Worm (Caenorhabditis elegans) whole organism, early embryonic: Measurements from ENCODE around the gene nsph-3.2.

Experiments used
- B0310.2 ChIP-seq: sonication (generic microtip); optimal IDR thresholded peaks from 2 replicates; lab custom pipeline; 2016; ENCODE audit warnings: mild to moderate bottlenecking, missing genetic modification characterization, missing compliant biosample characterization
- F13C5.2 ChIP-seq: sonication (generic microtip); optimal IDR thresholded peaks from 2 replicates; lab custom pipeline; 2017; ENCODE audit warnings: mild to moderate bottlenecking, missing genetic modification characterization, inconsistent platforms, missing compliant biosample characterization
- aly-1 ChIP-seq: sonication (generic microtip); optimal IDR thresholded peaks from 2 replicates; lab custom pipeline; 2016; ENCODE audit warnings: missing genetic modification characterization, missing compliant biosample characterization
- ama-1 ChIP-seq: fragments of 150-350 bp; optimal IDR thresholded peaks from 2 replicates; lab custom pipeline; 2014
- ceh-13 ChIP-seq: fragments of 200-800 bp; sonication (Bioruptor generic); optimal IDR thresholded peaks from 2 replicates; lab custom pipeline; 2018; ENCODE audit warnings: mild to moderate bottlenecking, missing genetic modification characterization, missing compliant biosample characterization
- ceh-36 ChIP-seq: sonication (generic microtip); optimal IDR thresholded peaks from 2 replicates; lab custom pipeline; 2016; ENCODE audit warnings: missing genetic modification characterization, inconsistent platforms, missing compliant biosample characterization
- ets-7 ChIP-seq: sonication (generic microtip); optimal IDR thresholded peaks from 2 replicates; lab custom pipeline; 2016; ENCODE audit warnings: missing genotype, missing genetic modification characterization, missing compliant biosample characterization
- flt-1 ChIP-seq: fragments of 200-800 bp; sonication (Bioruptor generic); IDR thresholded peaks from 2 replicates; pipeline ENCODE4 v1.3.6; 2022; ENCODE audit warnings: missing genetic modification characterization, missing compliant biosample characterization
- hmbx-1 ChIP-seq: sonication (generic microtip); optimal IDR thresholded peaks from 2 replicates; lab custom pipeline; 2016; ENCODE audit warnings: mild to moderate bottlenecking, missing genetic modification characterization, missing compliant biosample characterization
- hmg-4 ChIP-seq: fragments of 200-800 bp; sonication (Bioruptor generic); optimal IDR thresholded peaks from 2 replicates; lab custom pipeline; 2018; ENCODE audit warnings: mild to moderate bottlenecking, missing genetic modification characterization, missing compliant biosample characterization
- hnd-1 ChIP-seq: sonication (generic microtip); optimal IDR thresholded peaks from 2 replicates; lab custom pipeline; 2016; ENCODE audit warnings: missing genetic modification characterization, missing compliant biosample characterization
- pes-1 ChIP-seq: fragments of 200-800 bp; sonication (Bioruptor generic); IDR thresholded peaks from 2 replicates; pipeline ENCODE4 v1.3.6; 2022; ENCODE audit warnings: missing genetic modification reagents, missing genetic modification characterization, missing compliant biosample characterization
- scrt-1 ChIP-seq: fragments of 200-800 bp; sonication (Bioruptor generic); IDR thresholded peaks from 2 replicates; pipeline ENCODE4 v1.3.6; 2022; ENCODE audit warnings: missing genetic modification characterization, missing compliant biosample characterization
- sea-1 ChIP-seq: fragments of 200-800 bp; sonication (Bioruptor generic); conservative IDR thresholded peaks from 2 replicates; pipeline ENCODE4 v1.3.6; 2022; ENCODE audit warnings: missing genetic modification characterization, missing compliant biosample characterization
- tbx-11 ChIP-seq: fragments of 200-800 bp; sonication (Bioruptor generic); IDR thresholded peaks from 2 replicates; pipeline ENCODE4 v1.3.6; 2022; ENCODE audit warnings: missing genetic modification characterization, missing compliant biosample characterization
- tbx-37 ChIP-seq: fragments of 200-800 bp; sonication (Bioruptor generic); conservative IDR thresholded peaks from 2 replicates; pipeline ENCODE4 v1.3.6; 2022; ENCODE audit warnings: missing genetic modification reagents, missing genetic modification characterization, missing compliant biosample characterization
- tra-4 ChIP-seq: sonication (generic microtip); optimal IDR thresholded peaks from 2 replicates; lab custom pipeline; 2017; ENCODE audit warnings: missing genetic modification characterization, missing compliant biosample characterization

nsph-3.2 gene

ce11 chrIV:10112570-10112969 lies at the start of gene nsph-3.2:
nsph-3.2 (plus strand) TSS chrIV:10112870.
- TF ChIP-seq ets-7 (tag; lab: Kevin White, UChicago) = no peak
- no peak for TF ChIP-seq B0310.2
- no peak for TF ChIP-seq aly-1 (tag; lab: Kevin White, UChicago)
- TF ChIP-seq tbx-11 (GFP tag; lab: Robert Waterston, UW) = no peak
- TF ChIP-seq scrt-1 (GFP tag; lab: Robert Waterston, UW) = no peak
- TF ChIP-seq sea-1 = no peak
- TF ChIP-seq hmbx-1 = no peak
- TF ChIP-seq hmg-4 = no peak
- TF ChIP-seq flt-1 (GFP tag; lab: Robert Waterston, UW) = no peak
- no peak for TF ChIP-seq ceh-36 (tag; lab: Kevin White, UChicago)

- TF ChIP-seq flt-1 (GFP tag; lab: Robert Waterston, UW) (no peak), tra-4 (tag; lab: Kevin White, UChicago) (no peak), sea-1 (no peak), ama-1 (lab: Kevin White, UChicago) (no peak), hmbx-1 (no peak), scrt-1 (GFP tag; lab: Robert Waterston, UW) (no peak), pes-1 (no peak), F13C5.2 (no peak), ceh-13 (no peak), hmg-4 (no peak), hnd-1 (tag; lab: Kevin White, UChicago) (no peak), tbx-11 (GFP tag; lab: Robert Waterston, UW) (no peak), ceh-36 (tag; lab: Kevin White, UChicago) (no peak), ets-7 (tag; lab: Kevin White, UChicago) (no peak), B0310.2 (no peak)
These were observed 48.7 kb upstream of the nsph-3.2 start for ce11 chrIV:10063941-10064340.

DNA sequence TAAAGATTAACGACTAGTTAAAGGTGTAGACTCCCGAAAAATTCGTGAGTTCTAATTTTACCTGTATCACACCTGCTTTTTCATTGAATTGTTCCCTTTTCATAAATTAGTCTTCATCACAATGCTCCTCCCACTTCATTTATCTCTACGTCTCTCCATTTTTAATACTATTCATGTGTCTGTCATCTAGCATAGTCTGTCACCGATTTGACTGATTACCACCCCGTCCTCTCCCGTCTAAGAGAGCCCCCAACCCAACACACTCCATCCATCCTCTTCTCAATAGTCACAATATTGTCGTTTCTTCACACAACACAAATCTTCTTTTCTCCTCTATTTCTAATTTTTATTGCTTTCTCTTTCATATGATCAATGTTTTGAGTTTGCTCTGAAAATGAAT lies 47.5 kb upstream of the nsph-3.2 start:
- TF ChIP-seq tbx-37 = no peak
- no peak for TF ChIP-seq hnd-1 (tag; lab: Kevin White, UChicago)
- TF ChIP-seq B0310.2 = no peak
- no peak for TF ChIP-seq ceh-36 (tag; lab: Kevin White, UChicago)
- TF ChIP-seq tra-4 (tag; lab: Kevin White, UChicago) = no peak
- no peak for TF ChIP-seq aly-1 (tag; lab: Kevin White, UChicago)
- TF ChIP-seq flt-1 (GFP tag; lab: Robert Waterston, UW) = no peak
- TF ChIP-seq ama-1 (lab: Kevin White, UChicago) = no peak
- TF ChIP-seq ceh-13 = no peak
- no peak for TF ChIP-seq sea-1
- no peak for TF ChIP-seq scrt-1 (GFP tag; lab: Robert Waterston, UW)
- no peak for TF ChIP-seq hmbx-1
- TF ChIP-seq tbx-11 (GFP tag; lab: Robert Waterston, UW) = no peak
- TF ChIP-seq pes-1 = no peak
- no peak for TF ChIP-seq ets-7 (tag; lab: Kevin White, UChicago)
- TF ChIP-seq F13C5.2 = no peak
- TF ChIP-seq hmg-4 = no peak

ce11 chrIV:10066456-10066855 lies 46.2 kb upstream of the nsph-3.2 start:
- TF ChIP-seq hnd-1 (tag; lab: Kevin White, UChicago) (no peak), B0310.2 (no peak), hmg-4 (no peak), tbx-11 (GFP tag; lab: Robert Waterston, UW) (no peak), scrt-1 (GFP tag; lab: Robert Waterston, UW) (no peak), hmbx-1 (no peak), tbx-37 (no peak), sea-1 (no peak), ama-1 (lab: Kevin White, UChicago) (no peak), ets-7 (tag; lab: Kevin White, UChicago) (no peak), tra-4 (tag; lab: Kevin White, UChicago) (no peak), F13C5.2 (no peak), aly-1 (tag; lab: Kevin White, UChicago) (no peak), pes-1 (no peak), ceh-36 (tag; lab: Kevin White, UChicago) (no peak), ceh-13 (no peak), flt-1 (GFP tag; lab: Robert Waterston, UW) (no peak)

DNA sequence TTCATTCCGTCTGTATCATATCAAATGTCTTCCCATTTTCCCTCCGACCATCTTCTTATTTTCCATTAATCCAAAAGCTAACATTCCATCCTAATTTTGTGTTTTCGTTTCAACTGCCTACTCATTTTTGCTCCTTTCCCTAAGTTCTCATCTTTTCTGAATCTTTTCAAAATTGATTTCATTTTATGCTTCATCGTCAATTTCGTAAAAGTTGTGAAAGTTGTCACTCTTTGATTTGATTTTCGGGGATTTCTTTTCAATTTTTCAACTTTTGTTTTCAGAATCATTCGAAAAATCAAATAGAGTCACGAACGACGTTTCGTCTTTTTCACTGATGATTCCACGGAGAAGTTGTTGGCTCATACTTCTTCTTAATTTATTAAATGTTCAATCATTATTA lies 45.1 kb upstream of the nsph-3.2 start, which contains the start of gene cwn-2:
TSS of gene cwn-2 (plus strand) at position 276 of the 400 bp plus-strand sequence.
- no peak for TF ChIP-seq hnd-1 (tag; lab: Kevin White, UChicago)

DNA sequence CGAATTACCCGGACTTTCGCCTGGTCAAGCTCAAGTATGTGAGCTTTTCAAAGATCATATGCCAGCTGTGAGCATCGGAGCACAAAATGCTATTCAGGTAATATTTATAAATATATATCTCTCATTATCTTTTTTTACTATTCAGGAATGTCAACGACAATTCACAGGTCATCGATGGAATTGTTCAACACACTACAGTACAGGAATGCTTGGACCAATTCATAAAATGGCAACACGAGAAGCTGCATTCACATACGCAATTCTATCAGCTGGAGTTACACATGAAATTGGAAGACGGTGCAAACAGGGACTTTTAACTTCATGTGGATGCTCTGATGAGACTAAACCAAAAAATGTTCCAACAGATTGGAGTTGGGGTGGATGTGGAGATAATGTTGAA lies 44.4 kb upstream of the nsph-3.2 start:
- TF ChIP-seq hmbx-1 = no peak
- TF ChIP-seq flt-1 (GFP tag; lab: Robert Waterston, UW) = no peak
- no peak for TF ChIP-seq tbx-11 (GFP tag; lab: Robert Waterston, UW)
- no peak for TF ChIP-seq scrt-1 (GFP tag; lab: Robert Waterston, UW)
- TF ChIP-seq hmg-4 = no peak
- TF ChIP-seq pes-1 = no peak
- no peak for TF ChIP-seq F13C5.2

ce11 chrIV:10072527-10072926 lies 40.1 kb upstream of the nsph-3.2 start, which contains the start of gene W01B6.3:
W01B6.3 (minus strand) TSS chrIV:10072627.
- no peak for TF ChIP-seq ceh-13
- no peak for TF ChIP-seq scrt-1 (GFP tag; lab: Robert Waterston, UW)
- no peak for TF ChIP-seq sea-1
- no peak for TF ChIP-seq hmbx-1
- no peak for TF ChIP-seq ets-7 (tag; lab: Kevin White, UChicago)
- no peak for TF ChIP-seq aly-1 (tag; lab: Kevin White, UChicago)
- no peak for TF ChIP-seq ama-1 (lab: Kevin White, UChicago)
- no peak for TF ChIP-seq pes-1
- TF ChIP-seq hnd-1 (tag; lab: Kevin White, UChicago) = no peak
- TF ChIP-seq flt-1 (GFP tag; lab: Robert Waterston, UW) = no peak
- no peak for TF ChIP-seq B0310.2
- TF ChIP-seq tra-4 (tag; lab: Kevin White, UChicago) = no peak
- TF ChIP-seq tbx-37 = no peak
- no peak for TF ChIP-seq ceh-36 (tag; lab: Kevin White, UChicago)
- TF ChIP-seq tbx-11 (GFP tag; lab: Robert Waterston, UW) = no peak

- TF ChIP-seq flt-1 (GFP tag; lab: Robert Waterston, UW) = no peak
- no peak for TF ChIP-seq tbx-11 (GFP tag; lab: Robert Waterston, UW)
- no peak for TF ChIP-seq tra-4 (tag; lab: Kevin White, UChicago)
- TF ChIP-seq aly-1 (tag; lab: Kevin White, UChicago) = no peak
- TF ChIP-seq hmbx-1 = no peak
- TF ChIP-seq tbx-37 = no peak
- TF ChIP-seq ceh-13 = no peak
- TF ChIP-seq hnd-1 (tag; lab: Kevin White, UChicago) = no peak
- no peak for TF ChIP-seq scrt-1 (GFP tag; lab: Robert Waterston, UW)
- TF ChIP-seq F13C5.2 = no peak
- TF ChIP-seq hmg-4 = no peak
- TF ChIP-seq ceh-36 (tag; lab: Kevin White, UChicago) = no peak
- no peak for TF ChIP-seq B0310.2
- no peak for TF ChIP-seq ets-7 (tag; lab: Kevin White, UChicago)
- TF ChIP-seq ama-1 (lab: Kevin White, UChicago) = no peak
- TF ChIP-seq pes-1 = no peak
These were observed 37.6 kb upstream of the nsph-3.2 start, which contains the start of the genes ttbk-4 and W01B6.4 for ce11 chrIV:10075034-10075510. ttbk-4 (minus strand) TSS chrIV:10075134. W01B6.4 (plus strand) TSS chrIV:10075460.
